Fruit fly (Drosophila melanogaster): ENCODE results near the gene Ykt6.

DNA sequence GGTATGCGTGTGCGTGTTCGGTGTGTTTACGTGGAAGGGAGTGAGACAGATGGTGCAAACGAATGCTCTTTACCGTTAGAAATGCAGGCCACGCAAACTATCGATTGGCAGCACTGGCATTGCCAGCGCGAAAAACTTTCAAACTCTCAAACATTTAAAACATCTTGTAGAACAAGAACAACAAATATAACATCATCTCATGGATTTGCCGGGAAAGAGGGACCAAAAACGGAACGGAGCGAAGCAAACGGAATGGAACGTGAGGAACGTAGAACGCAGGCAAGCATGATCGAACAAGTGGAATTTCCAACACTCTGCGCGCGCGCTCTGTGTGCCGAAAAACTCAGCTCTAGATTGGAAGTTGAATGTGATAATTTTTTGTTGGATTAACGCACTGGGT is 39.3 kb downstream of the Ykt6 start:
- no peak for TF ChIP-seq CG8478 (optimal IDR thresholded peaks at IDR 0.05)
- TF ChIP-seq CTCF (optimal IDR thresholded peaks at IDR 0.05): no peak

Data from S2 (cell line).